Worm (Caenorhabditis elegans) whole organism, early embryonic: ENCODE data around the gene F12A10.6.

ENCODE experiments used
- ama-1 ChIP-seq: fragments of 150-350 bp; optimal IDR thresholded peaks from 2 replicates; lab custom pipeline; 2014
- ceh-13 ChIP-seq: fragments of 200-800 bp; sonication (Bioruptor generic); optimal IDR thresholded peaks from 2 replicates; lab custom pipeline; 2018; ENCODE audit warnings: mild to moderate bottlenecking, missing genetic modification characterization, missing compliant biosample characterization
- ets-7 ChIP-seq: sonication (generic microtip); optimal IDR thresholded peaks from 2 replicates; lab custom pipeline; 2016; ENCODE audit warnings: missing genotype, missing genetic modification characterization, missing compliant biosample characterization
- hmg-4 ChIP-seq: fragments of 200-800 bp; sonication (Bioruptor generic); optimal IDR thresholded peaks from 2 replicates; lab custom pipeline; 2018; ENCODE audit warnings: mild to moderate bottlenecking, missing genetic modification characterization, missing compliant biosample characterization
- hnd-1 ChIP-seq: sonication (generic microtip); optimal IDR thresholded peaks from 2 replicates; lab custom pipeline; 2016; ENCODE audit warnings: missing genetic modification characterization, missing compliant biosample characterization
- scrt-1 ChIP-seq: fragments of 200-800 bp; sonication (Bioruptor generic); IDR thresholded peaks from 2 replicates; pipeline ENCODE4 v1.3.6; 2022; ENCODE audit warnings: missing genetic modification characterization, missing compliant biosample characterization
- tbx-11 ChIP-seq: fragments of 200-800 bp; sonication (Bioruptor generic); IDR thresholded peaks from 2 replicates; pipeline ENCODE4 v1.3.6; 2022; ENCODE audit warnings: missing genetic modification characterization, missing compliant biosample characterization

- TF ChIP-seq hmg-4 (GFP tag; lab: Kevin White, UChicago) (no peak), ama-1 (lab: Kevin White, UChicago) (no peak), scrt-1 (GFP tag; lab: Robert Waterston, UW) (no peak), ets-7 (tag; lab: Kevin White, UChicago) (no peak), ceh-13 (GFP tag; lab: Kevin White, UChicago) (no peak), hnd-1 (tag; lab: Kevin White, UChicago) (no peak), tbx-11 (GFP tag; lab: Robert Waterston, UW) (no peak)
These were observed 27.1 kb upstream of the F12A10.6 start, which contains the start of gene ZK177.12 for ce11 chrII:5521411-5521810.
